Fruit fly (Drosophila melanogaster) whole organism, prepupa: ENCODE data around the gene CG14803.

ENCODE experiments used
- CG11294 ChIP-seq: fragments of 200-800 bp; sonication (Bioruptor generic); IDR thresholded peaks from 2 replicates; pipeline ENCODE4 v1.3.6; 2022; ENCODE audit warnings: missing biosample characterization, missing genetic modification characterization
- CG15336 ChIP-seq: fragments of 200-800 bp; sonication (Bioruptor generic); IDR thresholded peaks from 2 replicates; pipeline ENCODE4 v1.3.6; 2022; ENCODE audit warnings: missing biosample characterization, missing genetic modification characterization
- CG1621 ChIP-seq: fragments of 200-800 bp; sonication (Bioruptor generic); optimal IDR thresholded peaks from 3 replicates; lab custom pipeline; 2018; ENCODE audit warnings: missing biosample characterization, mild to moderate bottlenecking, missing genetic modification characterization
- CG32006 ChIP-seq: fragments of 200-800 bp; sonication (Bioruptor generic); optimal IDR thresholded peaks from 3 replicates; lab custom pipeline; 2017; ENCODE audit warnings: missing biosample characterization, mild to moderate bottlenecking, missing genetic modification characterization
- CG3919 ChIP-seq: fragments of 200-800 bp; sonication (Bioruptor generic); optimal IDR thresholded peaks from 3 replicates; lab custom pipeline; 2016; ENCODE audit warnings: missing biosample characterization, missing genetic modification characterization
- CG6276 ChIP-seq: fragments of 200-800 bp; sonication (Bioruptor generic); optimal IDR thresholded peaks from 2 replicates; lab custom pipeline; 2017; ENCODE audit warnings: missing biosample characterization, mild to moderate bottlenecking, missing genetic modification characterization
- CG6854 ChIP-seq: fragments of 200-800 bp; sonication (Bioruptor generic); optimal IDR thresholded peaks from 2 replicates; lab custom pipeline; 2017; ENCODE audit warnings: missing biosample characterization, mild to moderate bottlenecking, missing genetic modification characterization
- Met ChIP-seq: fragments of 200-800 bp; sonication (Bioruptor generic); optimal IDR thresholded peaks from 3 replicates; lab custom pipeline; 2016; ENCODE audit warnings: missing biosample characterization, missing genetic modification characterization
- OdsH ChIP-seq: fragments of 200-800 bp; sonication (Bioruptor generic); optimal IDR thresholded peaks from 3 replicates; lab custom pipeline; 2016; ENCODE audit warnings: missing biosample characterization, missing genetic modification characterization
- Sox102F ChIP-seq: fragments of 200-800 bp; sonication (Bioruptor generic); optimal IDR thresholded peaks from 2 replicates; lab custom pipeline; 2016; ENCODE audit warnings: missing biosample characterization, mild to moderate bottlenecking, missing genetic modification characterization
- Sox14 ChIP-seq: fragments of 200-800 bp; sonication (Bioruptor generic); optimal IDR thresholded peaks from 3 replicates; lab custom pipeline; 2016; ENCODE audit warnings: missing biosample characterization, missing genetic modification characterization
- achi ChIP-seq: fragments of 200-800 bp; sonication (Bioruptor generic); optimal IDR thresholded peaks from 3 replicates; lab custom pipeline; 2016; ENCODE audit warnings: missing biosample characterization, missing genetic modification characterization
- topi ChIP-seq: fragments of 200-800 bp; sonication (Bioruptor generic); optimal IDR thresholded peaks from 3 replicates; lab custom pipeline; 2016; ENCODE audit warnings: missing biosample characterization, missing genetic modification characterization

DNA sequence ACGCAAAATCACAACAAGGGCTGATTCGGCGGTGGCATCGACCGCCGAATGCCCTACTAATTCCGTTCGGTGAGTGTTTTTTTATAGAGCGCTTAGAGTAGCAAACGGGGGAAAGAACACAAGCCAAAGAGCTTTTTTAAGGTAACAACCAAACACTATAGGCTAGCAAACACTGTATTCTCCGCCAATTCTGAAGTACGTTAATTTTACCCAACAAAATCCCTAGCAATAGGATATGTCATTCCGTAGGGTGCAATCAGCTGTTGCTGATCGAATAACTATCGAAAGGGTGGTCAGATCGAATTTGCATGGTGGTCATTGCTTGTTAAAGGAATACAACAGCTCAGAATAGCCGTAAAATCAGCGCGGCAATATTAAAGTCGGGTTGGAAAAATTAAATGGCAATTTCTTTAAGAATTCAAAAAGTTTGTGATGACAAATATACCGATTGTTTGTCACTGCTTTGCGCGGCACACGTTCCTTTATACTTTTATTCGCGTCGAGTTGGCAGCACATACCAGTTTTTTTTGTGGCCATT lies 39.1 kb downstream of the CG14803 start, which contains the start of gene mip130:
- TF ChIP-seq CG32006 (GFP tag; lab: Kevin White, UChicago) (peak; percentile 62), Met (GFP tag; lab: Kevin White, UChicago) (peak; percentile 82), CG3919 (GFP tag; lab: Kevin White, UChicago) (peak; percentile 60), CG1621 (tag; lab: Kevin White, UChicago) (no peak), CG15336 (GFP tag; lab: Robert Waterston, UW) (peak; percentile 69), Sox102F (GFP tag; lab: Kevin White, UChicago) (peak; percentile 51), topi (peak; percentile 71), CG6854 (GFP tag; lab: Kevin White, UChicago) (peak; percentile 27), CG6276 (GFP tag; lab: Kevin White, UChicago) (peak; percentile 45), CG11294 (GFP tag; lab: Robert Waterston, UW) (no peak), achi (GFP tag; lab: Kevin White, UChicago) (peak; percentile 58), Sox14 (GFP tag; lab: Kevin White, UChicago) (peak; percentile 55), OdsH (GFP tag; lab: Kevin White, UChicago) (peak; percentile 47)
